Fruit fly (Drosophila melanogaster) whole organism, embryonic: ENCODE data around the gene mRF1.

Experiments used
- Atf6 ChIP-seq: fragments of 200-800 bp; sonication (Bioruptor generic); IDR thresholded peaks from 2 replicates; pipeline ENCODE4 v1.3.6; 2022; ENCODE audit warnings: missing biosample characterization, missing genetic modification characterization
- B-H2 ChIP-seq: fragments of 200-800 bp; sonication (Bioruptor generic); optimal IDR thresholded peaks from 2 replicates; lab custom pipeline; 2018; ENCODE audit warnings: missing biosample characterization, mild to moderate bottlenecking, missing genetic modification characterization
- CG10543 ChIP-seq: fragments of 200-800 bp; sonication (Bioruptor generic); optimal IDR thresholded peaks from 3 replicates; lab custom pipeline; 2017; ENCODE audit warnings: missing biosample characterization, mild to moderate bottlenecking, missing genetic modification characterization, moderate library complexity
- CG10959 ChIP-seq: fragments of 200-800 bp; sonication (Bioruptor generic); IDR thresholded peaks from 2 replicates; pipeline ENCODE4 v1.3.6; 2022; ENCODE audit warnings: missing biosample characterization, missing genetic modification characterization
- CG11085 ChIP-seq: fragments of 200-800 bp; sonication (Bioruptor generic); IDR thresholded peaks from 2 replicates; pipeline ENCODE4 v1.3.6; 2022; ENCODE audit warnings: missing biosample characterization, missing genetic modification characterization
- CG15073 ChIP-seq: fragments of 200-800 bp; sonication (Bioruptor generic); optimal IDR thresholded peaks from 2 replicates; lab custom pipeline; 2016; ENCODE audit warnings: missing biosample characterization, missing genetic modification characterization
- CG17612 ChIP-seq: fragments of 200-800 bp; sonication (Bioruptor generic); IDR thresholded peaks from 2 replicates; pipeline ENCODE4 v1.3.6; 2022; ENCODE audit warnings: missing biosample characterization, missing genetic modification characterization
- CG17829 ChIP-seq: fragments of 200-800 bp; optimal IDR thresholded peaks from 2 replicates; lab custom pipeline; 2019; ENCODE audit warnings: missing biosample characterization, mild to moderate bottlenecking, missing genetic modification characterization, moderate library complexity
- CG30020 ChIP-seq: fragments of 200-800 bp; optimal IDR thresholded peaks from 2 replicates; lab custom pipeline; 2019; ENCODE audit warnings: missing biosample characterization, mild to moderate bottlenecking, missing genetic modification characterization, moderate library complexity
- CG31224 ChIP-seq: fragments of 200-800 bp; sonication (Bioruptor generic); IDR thresholded peaks from 2 replicates; pipeline ENCODE4 v1.3.6; 2022; ENCODE audit warnings: missing biosample characterization, missing genetic modification characterization
- CG3726 ChIP-seq: fragments of 200-800 bp; sonication (Bioruptor generic); IDR thresholded peaks from 3 replicates; pipeline ENCODE4, ENCODE4 v1.3.6; 2022; ENCODE audit warnings: missing biosample characterization, missing genetic modification characterization
- CG4282 ChIP-seq: fragments of 200-800 bp; sonication (Bioruptor generic); optimal IDR thresholded peaks from 2 replicates; lab custom pipeline; 2016; ENCODE audit warnings: missing biosample characterization, missing genetic modification characterization
- CG4820 ChIP-seq: fragments of 200-800 bp; sonication (Bioruptor generic); optimal IDR thresholded peaks from 3 replicates; lab custom pipeline; 2016; ENCODE audit warnings: missing biosample characterization, missing genetic modification characterization
- CG8290 ChIP-seq, 3 experiments: fragments of 200-800 bp; sonication (Bioruptor generic); optimal IDR thresholded peaks; 2 replicates each; lab custom pipeline; 2016 to 2019; ENCODE audit warnings: missing biosample characterization in 3 of 3, missing genetic modification characterization in 3 of 3, mild to moderate bottlenecking in 2 of 3, moderate library complexity in 1 of 3
- CG9609 ChIP-seq: fragments of 200-800 bp; sonication (Bioruptor generic); optimal IDR thresholded peaks from 3 replicates; lab custom pipeline; 2016; ENCODE audit warnings: missing biosample characterization, missing genetic modification characterization
- CG9727 ChIP-seq: fragments of 200-800 bp; sonication (Bioruptor generic); optimal IDR thresholded peaks from 3 replicates; lab custom pipeline; 2017; ENCODE audit warnings: missing biosample characterization, mild to moderate bottlenecking, missing genetic modification characterization
- CHES-1-like ChIP-seq: fragments of 200-800 bp; sonication (Bioruptor generic); optimal IDR thresholded peaks from 2 replicates; lab custom pipeline; 2016; ENCODE audit warnings: missing biosample characterization, missing genetic modification characterization
- Dfd ChIP-seq, 2 experiments: fragments of >200 bp; optimal IDR thresholded peaks; 2 replicates each; lab custom pipeline; 2017; ENCODE audit warnings: missing biosample characterization in 2 of 2, missing genetic modification characterization in 2 of 2
- Dp ChIP-seq: fragments of 200-800 bp; sonication (Bioruptor generic); optimal IDR thresholded peaks from 2 replicates; lab custom pipeline; 2018; ENCODE audit warnings: missing biosample characterization, mild to moderate bottlenecking, missing genetic modification characterization, moderate library complexity
- Dref ChIP-seq: fragments of 200-800 bp; sonication (Bioruptor generic); IDR thresholded peaks from 2 replicates; pipeline ENCODE4 v1.3.6; 2022; ENCODE audit warnings: missing biosample characterization, missing genetic modification characterization
- Eip74EF ChIP-seq, 2 experiments: fragments of 200-800 bp in 1 of 2; fragments of >200 bp in 1 of 2; sonication (Bioruptor generic) in 1 of 2; optimal IDR thresholded peaks; 2 replicates each; lab custom pipeline; 2017 to 2019; ENCODE audit warnings: missing biosample characterization in 2 of 2, missing genetic modification characterization in 2 of 2, mild to moderate bottlenecking in 1 of 2, moderate library complexity in 1 of 2
- HmgZ ChIP-seq: fragments of 200-800 bp; sonication (Bioruptor generic); optimal IDR thresholded peaks from 2 replicates; lab custom pipeline; 2018; ENCODE audit warnings: missing biosample characterization, mild to moderate bottlenecking, missing genetic modification characterization
- Hr78 ChIP-seq, 2 experiments: fragments of 200-800 bp in 1 of 2; fragments of >200 bp in 1 of 2; sonication (Bioruptor generic) in 1 of 2; optimal IDR thresholded peaks; 2 replicates each; lab custom pipeline; 2017 to 2019; ENCODE audit warnings: missing biosample characterization in 2 of 2, missing genetic modification characterization in 2 of 2, mild to moderate bottlenecking in 1 of 2, moderate library complexity in 1 of 2
- MESR4 ChIP-seq: fragments of 200-800 bp; sonication (Bioruptor generic); optimal IDR thresholded peaks from 2 replicates; lab custom pipeline; 2018; ENCODE audit warnings: missing biosample characterization, mild to moderate bottlenecking, missing genetic modification characterization, moderate library complexity
- Optix ChIP-seq: fragments of 200-800 bp; sonication (Bioruptor generic); IDR thresholded peaks from 3 replicates; pipeline ENCODE4 v1.3.6; 2022; ENCODE audit warnings: missing biosample characterization, missing genetic modification characterization
- Sox100B ChIP-seq: fragments of 200-800 bp; sonication (Bioruptor generic); optimal IDR thresholded peaks from 3 replicates; lab custom pipeline; 2018; ENCODE audit warnings: missing biosample characterization, mild to moderate bottlenecking, missing genetic modification characterization
- Sox102F ChIP-seq: fragments of 200-800 bp; sonication (Bioruptor generic); optimal IDR thresholded peaks from 2 replicates; lab custom pipeline; 2018; ENCODE audit warnings: missing biosample characterization, mild to moderate bottlenecking, missing genetic modification characterization, moderate library complexity
- TFAM ChIP-seq: fragments of 200-800 bp; sonication (Bioruptor generic); optimal IDR thresholded peaks from 2 replicates; lab custom pipeline; 2017; ENCODE audit warnings: missing biosample characterization, missing genetic modification characterization, inconsistent platforms
- dan ChIP-seq: fragments of 200-800 bp; sonication (Bioruptor generic); IDR thresholded peaks from 2 replicates; pipeline ENCODE4 v1.3.6; 2022; ENCODE audit warnings: missing biosample characterization, missing genetic modification characterization
- exex ChIP-seq: fragments of 200-800 bp; sonication (Bioruptor generic); optimal IDR thresholded peaks from 4 replicates; lab custom pipeline; 2018; ENCODE audit warnings: missing biosample characterization, mild to moderate bottlenecking, missing genetic modification characterization, moderate library complexity
- fd3F ChIP-seq: fragments of 200-800 bp; sonication (Bioruptor generic); optimal IDR thresholded peaks from 2 replicates; lab custom pipeline; 2018; ENCODE audit warnings: missing biosample characterization, mild to moderate bottlenecking, missing genetic modification characterization, moderate library complexity
- fd96Cb ChIP-seq: fragments of 200-800 bp; sonication (Bioruptor generic); optimal IDR thresholded peaks from 2 replicates; lab custom pipeline; 2018; ENCODE audit warnings: missing biosample characterization, mild to moderate bottlenecking, missing genetic modification characterization, moderate library complexity
- gcm2 ChIP-seq: fragments of 200-800 bp; sonication (Bioruptor generic); optimal IDR thresholded peaks from 2 replicates; lab custom pipeline; 2016; ENCODE audit warnings: missing biosample characterization, missing genetic modification characterization
- lov ChIP-seq, 2 experiments: fragments of 200-800 bp in 1 of 2; fragments of >200 bp in 1 of 2; sonication (Bioruptor generic) in 1 of 2; IDR thresholded peaks in 1 of 2; optimal IDR thresholded peaks in 1 of 2; 2 replicates in 1 of 2; 3 replicates in 1 of 2; pipeline versions ENCODE4 v1.3.6 to Lab custom; 2017 to 2022; ENCODE audit warnings: missing biosample characterization in 1 of 2, missing genetic modification characterization in 1 of 2
- mirr ChIP-seq: fragments of 200-800 bp; sonication (Bioruptor generic); optimal IDR thresholded peaks from 3 replicates; lab custom pipeline; 2018; ENCODE audit warnings: missing biosample characterization, mild to moderate bottlenecking, missing genetic modification characterization
- nerfin-2 ChIP-seq: fragments of 200-800 bp; sonication (Bioruptor generic); IDR thresholded peaks from 2 replicates; pipeline ENCODE4 v1.3.6; 2022; ENCODE audit warnings: missing biosample characterization, missing genetic modification characterization; ENCODE audit not compliant: partially characterized antibody
- pan ChIP-seq, 4 experiments: fragments of >200 bp in 3 of 4; fragments of 200-800 bp in 1 of 4; sonication (Bioruptor generic) in 1 of 4; optimal IDR thresholded peaks in 3 of 4; IDR thresholded peaks in 1 of 4; 2 replicates each; pipeline versions ENCODE4 v1.3.6 to Lab custom; 2017 to 2022; ENCODE audit warnings: missing biosample characterization in 2 of 4, missing genetic modification characterization in 2 of 4, mixed read lengths in 1 of 4
- phol ChIP-seq: fragments of 200-800 bp; sonication (Bioruptor generic); optimal IDR thresholded peaks from 3 replicates; lab custom pipeline; 2018; ENCODE audit warnings: missing biosample characterization, mild to moderate bottlenecking, missing genetic modification characterization, moderate library complexity
- psq ChIP-seq: fragments of 200-800 bp; sonication (Bioruptor generic); optimal IDR thresholded peaks from 2 replicates; lab custom pipeline; 2017; ENCODE audit warnings: missing biosample characterization, missing genetic modification characterization
- repo ChIP-seq: fragments of 200-800 bp; sonication (Bioruptor generic); optimal IDR thresholded peaks from 2 replicates; lab custom pipeline; 2016; ENCODE audit warnings: missing biosample characterization, missing genetic modification characterization
- sc ChIP-seq, 3 experiments: fragments of >200 bp in 2 of 3; fragments of 200-800 bp in 1 of 3; sonication (Bioruptor generic) in 1 of 3; optimal IDR thresholded peaks; 2 replicates in 2 of 3; 3 replicates in 1 of 3; lab custom pipeline; 2017; ENCODE audit warnings: mild to moderate bottlenecking in 1 of 3, missing biosample characterization in 1 of 3, missing genetic modification characterization in 1 of 3, missing genetic modification reagents in 1 of 3
- slbo ChIP-seq: fragments of 200-800 bp; sonication (Bioruptor generic); IDR thresholded peaks from 2 replicates; pipeline ENCODE4 v1.3.6; 2022; ENCODE audit warnings: missing biosample characterization, missing genetic modification characterization
- so ChIP-seq: fragments of 200-800 bp; sonication (Bioruptor generic); IDR thresholded peaks from 3 replicates; pipeline ENCODE4 v1.3.6; 2022; ENCODE audit warnings: missing biosample characterization, missing genetic modification characterization
- stwl ChIP-seq: fragments of 200-800 bp; sonication (Bioruptor generic); optimal IDR thresholded peaks from 3 replicates; lab custom pipeline; 2018; ENCODE audit warnings: missing biosample characterization, mild to moderate bottlenecking, missing genetic modification characterization, moderate library complexity
- tio ChIP-seq: fragments of 200-800 bp; sonication (Bioruptor generic); optimal IDR thresholded peaks from 2 replicates; lab custom pipeline; 2017; ENCODE audit warnings: missing biosample characterization, missing genetic modification characterization, inconsistent platforms
- ttk ChIP-seq: fragments of 200-800 bp; sonication (Bioruptor generic); IDR thresholded peaks from 2 replicates; pipeline ENCODE4 v2.1.2; 2022; ENCODE audit warnings: missing biosample characterization, missing genetic modification characterization
- unpg ChIP-seq: fragments of 200-800 bp; sonication (Bioruptor generic); optimal IDR thresholded peaks from 3 replicates; lab custom pipeline; 2018; ENCODE audit warnings: missing biosample characterization, mild to moderate bottlenecking, missing genetic modification characterization, moderate library complexity
- z ChIP-seq: fragments of 200-800 bp; sonication (Bioruptor generic); IDR thresholded peaks from 3 replicates; pipeline ENCODE4 v1.3.6; 2022; ENCODE audit warnings: missing biosample characterization, missing genetic modification characterization

The mRF1 gene

DNA sequence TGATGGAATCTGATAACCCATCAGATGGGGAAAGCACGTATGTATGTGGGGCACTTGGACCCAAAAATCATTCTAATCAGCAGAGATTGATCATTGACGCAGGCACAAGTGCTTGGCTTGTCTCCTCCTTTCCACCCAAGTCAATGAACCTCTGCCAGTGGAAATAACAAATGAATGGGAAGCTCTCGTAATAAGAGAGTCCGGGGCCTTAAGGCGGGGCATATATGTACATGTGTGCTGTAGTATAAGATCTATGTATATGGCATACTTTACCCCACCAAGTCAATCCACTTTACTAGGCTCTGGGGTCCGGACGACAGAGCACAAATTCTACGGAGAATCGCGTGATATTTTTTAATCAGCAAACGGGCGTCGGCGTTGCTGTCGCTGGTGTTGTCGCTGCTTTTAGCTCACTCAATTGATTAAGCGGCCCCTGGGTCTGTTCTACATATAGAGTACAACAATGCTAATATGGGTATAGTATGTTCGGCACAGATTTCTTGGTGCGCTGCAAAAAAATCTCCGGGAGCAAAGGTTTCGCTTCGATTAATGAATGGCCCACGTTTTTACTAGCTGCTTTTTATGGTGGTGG is 13.6 kb upstream of the mRF1 start (continued):
- TF ChIP-seq Atf6 (0 out of 2 replicates have a peak, but pooled peaks have one; percentile 22), gcm2 (GFP tag; lab: Kevin White, UChicago) (no peak), z (GFP tag; lab: Robert Waterston, UW) (no peak), mirr (GFP tag; lab: Kevin White, UChicago) (peak; percentile 23), CHES-1-like (no peak), Dp (GFP tag; lab: Kevin White, UChicago) (no peak), tio (GFP tag; lab: Kevin White, UChicago) (no peak), CG9609 (GFP tag; lab: Kevin White, UChicago) (no peak), sc (optimal IDR thresholded peaks at IDR 0.05; lab: Kevin White, UChicago) (no peak), sc (GFP tag; optimal IDR thresholded peaks at IDR 0.05; lab: Kevin White, UChicago) (no peak), MESR4 (no peak), B-H2 (GFP tag; lab: Kevin White, UChicago) (peak; percentile 35), CG9727 (GFP tag; lab: Kevin White, UChicago) (no peak), Dref (GFP tag; lab: Robert Waterston, UW) (no peak), CG8290 (GFP tag; optimal IDR thresholded peaks at IDR 0.05; lab: Kevin White, UChicago) (no peak), CG8290 (tag; optimal IDR thresholded peaks at IDR 0.05; lab: Kevin White, UChicago) (peak in 1 of 2 experiments; percentile 37), unpg (GFP tag; lab: Kevin White, UChicago) (no peak), Optix (no peak), TFAM (GFP tag; lab: Kevin White, UChicago) (no peak), stwl (no peak), Sox102F (GFP tag; lab: Kevin White, UChicago) (no peak), slbo (GFP tag; lab: Robert Waterston, UW) (no peak), pan (optimal IDR thresholded peaks at IDR 0.05; lab: Kevin White, UChicago) (no peak), pan (GFP tag; optimal IDR thresholded peaks at IDR 0.05 in 1 of 2, IDR thresholded peaks at IDR 0.05 in 1 of 2) (no peak), CG4282 (GFP tag; lab: Kevin White, UChicago) (no peak), HmgZ (tag; lab: Kevin White, UChicago) (peak; percentile 50), dan (GFP tag; lab: Robert Waterston, UW) (no peak), repo (GFP tag; lab: Kevin White, UChicago) (no peak), CG10959 (GFP tag; lab: Robert Waterston, UW) (no peak), CG30020 (tag; lab: Kevin White, UChicago) (no peak), CG31224 (GFP tag; lab: Robert Waterston, UW) (no peak), lov (optimal IDR thresholded peaks at IDR 0.05; lab: Kevin White, UChicago) (no peak), lov (GFP tag; IDR thresholded peaks at IDR 0.05; lab: Robert Waterston, UW) (no peak), CG17612 (no peak), fd3F (GFP tag; lab: Kevin White, UChicago) (no peak), phol (tag; lab: Kevin White, UChicago) (no peak), CG4820 (GFP tag; lab: Kevin White, UChicago) (no peak), exex (tag; lab: Kevin White, UChicago) (peak; percentile 55), nerfin-2 (GFP tag; lab: Robert Waterston, UW) (no peak), CG17829 (tag; lab: Kevin White, UChicago) (no peak), Sox100B (GFP tag; lab: Kevin White, UChicago) (no peak), Eip74EF (GFP tag; optimal IDR thresholded peaks at IDR 0.05; lab: Kevin White, UChicago) (no peak), Hr78 (GFP tag; optimal IDR thresholded peaks at IDR 0.05; lab: Kevin White, UChicago) (no peak), CG10543 (GFP tag; lab: Kevin White, UChicago) (peak; percentile 95), so (GFP tag; lab: Robert Waterston, UW) (no peak), CG3726 (no peak), Dfd (GFP tag; optimal IDR thresholded peaks at IDR 0.05; lab: Kevin White, UChicago) (no peak), CG15073 (GFP tag; lab: Kevin White, UChicago) (no peak), CG11085 (GFP tag; lab: Robert Waterston, UW) (no peak), ttk (GFP tag; lab: Robert Waterston, UW) (no peak), fd96Cb (tag; lab: Kevin White, UChicago) (no peak), psq (GFP tag; lab: Kevin White, UChicago) (no peak)
